Fruit fly (Drosophila melanogaster): Measurements from ENCODE around the gene rpk.
A peak's percentile ranks its signal among the peaks of the same experiment; 100 is the strongest.

Gene rpk

DNA sequence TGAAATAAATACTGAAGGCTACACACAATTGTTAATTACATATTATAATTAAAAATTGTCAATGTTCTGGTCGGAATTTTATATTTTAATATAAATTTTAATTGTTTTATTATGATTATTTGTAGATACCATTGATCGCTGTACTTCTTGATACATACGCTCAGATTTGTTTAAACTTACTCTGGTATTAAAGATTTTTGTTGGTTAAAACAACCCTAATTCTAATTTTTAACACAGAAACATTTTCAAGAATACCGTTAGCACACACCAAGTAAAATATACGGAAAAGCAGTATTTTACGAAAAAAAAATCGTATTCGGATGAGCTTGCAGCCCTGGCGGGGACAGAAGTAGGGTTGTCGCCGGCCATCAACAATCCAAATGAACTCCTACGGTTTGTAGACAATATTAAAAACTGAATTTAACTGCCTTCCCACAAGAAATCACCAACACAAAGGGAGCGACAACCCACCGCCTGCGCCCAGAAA is 4.1 kb upstream of the rpk start, which contains the start of the genes CG9775, MED31 and slx1 (continued):
- peak; percentile 16 for TF ChIP-seq Lhr (GFP tag; optimal IDR thresholded peaks at IDR 0.05)
- no peak for TF ChIP-seq Opbp (GFP tag; IDR thresholded peaks at IDR 0.05; ENCODE audit: partially characterized antibody)
- TF ChIP-seq HmgD (GFP tag; optimal IDR thresholded peaks at IDR 0.05), result peak; percentile 9
- peak; percentile 65 for TF ChIP-seq CG6254 (GFP tag; optimal IDR thresholded peaks at IDR 0.05)
- peak; percentile 76 for TF ChIP-seq fd96Cb (tag; optimal IDR thresholded peaks at IDR 0.05)
- TF ChIP-seq CG14710 (tag; optimal IDR thresholded peaks at IDR 0.05), result peak; percentile 87
- no peak for TF ChIP-seq gce (GFP tag; IDR thresholded peaks at IDR 0.05)
- TF ChIP-seq bcd (GFP tag; optimal IDR thresholded peaks at IDR 0.05), result peak; percentile 81
- TF ChIP-seq CG17359 (tag; optimal IDR thresholded peaks at IDR 0.05), result peak; percentile 80
- TF ChIP-seq pfk (GFP tag; optimal IDR thresholded peaks at IDR 0.05), result no peak
- no peak for TF ChIP-seq ash1 (GFP tag; optimal IDR thresholded peaks at IDR 0.05)
- TF ChIP-seq CG1832 (GFP tag; optimal IDR thresholded peaks at IDR 0.05), result no peak
- peak in 1 of 2 experiments; percentile 35 for TF ChIP-seq Pdp1 (GFP tag; optimal IDR thresholded peaks at IDR 0.05)
- peak; percentile 52; the same call in 1 of the 3 replicates for TF ChIP-seq H15 (GFP tag; IDR thresholded peaks at IDR 0.05)
- TF ChIP-seq Myb (GFP tag; optimal IDR thresholded peaks at IDR 0.05), result no peak
- TF ChIP-seq cad (GFP tag; optimal IDR thresholded peaks at IDR 0.05), result no peak
- TF ChIP-seq gt (GFP tag; IDR thresholded peaks at IDR 0.05), result no peak
- TF ChIP-seq CG33213 (GFP tag; optimal IDR thresholded peaks at IDR 0.05), result no peak
- TF ChIP-seq Usf (GFP tag; optimal IDR thresholded peaks at IDR 0.05), result peak; percentile 47
- peak; percentile 41; the same call in 1 of the 3 replicates for TF ChIP-seq CG11560 (tag; IDR thresholded peaks at IDR 0.05)
- no peak for TF ChIP-seq CG3995 (GFP tag; optimal IDR thresholded peaks at IDR 0.05)
- TF ChIP-seq jumu (GFP tag; optimal IDR thresholded peaks at IDR 0.05), result peak; percentile 48
- no peak for TF ChIP-seq rib (GFP tag; IDR thresholded peaks at IDR 0.05)
- no peak for TF ChIP-seq fd64A (GFP tag; optimal IDR thresholded peaks at IDR 0.05)
- 0 out of 2 replicates have a peak, but pooled peaks have one; percentile 10 for TF ChIP-seq bbx (GFP tag; IDR thresholded peaks at IDR 0.05; ENCODE audit: partially characterized antibody)
- peak; percentile 47 for TF ChIP-seq salm (tag; optimal IDR thresholded peaks at IDR 0.05)
- TF ChIP-seq jing (GFP tag; optimal IDR thresholded peaks at IDR 0.05), result no peak
- no peak for TF ChIP-seq z (GFP tag; IDR thresholded peaks at IDR 0.05)
- peak; percentile 8 for TF ChIP-seq CTCF (GFP tag; optimal IDR thresholded peaks at IDR 0.05)
- peak; percentile 82 for TF ChIP-seq CG13424 (tag; optimal IDR thresholded peaks at IDR 0.05)
- TF ChIP-seq lola (GFP tag; optimal IDR thresholded peaks at IDR 0.05), result peak in 2 of 3 experiments; percentile 65 to 75
- TF ChIP-seq Neu2 (GFP tag; optimal IDR thresholded peaks at IDR 0.05; ENCODE audit: borderline replicate concordance), result no peak
- TF ChIP-seq CG1602 (GFP tag; optimal IDR thresholded peaks at IDR 0.05), result peak; percentile 74
- peak; percentile 15 for TF ChIP-seq Asciz (GFP tag; optimal IDR thresholded peaks at IDR 0.05)
- TF ChIP-seq CG2120 (GFP tag; optimal IDR thresholded peaks at IDR 0.05), result peak; percentile 71
- TF ChIP-seq mam (GFP tag; optimal IDR thresholded peaks at IDR 0.05), result peak; percentile 43
- peak; percentile 70 for TF ChIP-seq CG32772 (GFP tag; IDR thresholded peaks at IDR 0.05)
- TF ChIP-seq Ptx1 (GFP tag; IDR thresholded peaks at IDR 0.05), result peak; percentile 83
- TF ChIP-seq CG17385 (GFP tag; optimal IDR thresholded peaks at IDR 0.05), result peak; percentile 64
- TF ChIP-seq Hmr (GFP tag; optimal IDR thresholded peaks at IDR 0.05), result peak; percentile 81
- TF ChIP-seq crp (GFP tag; optimal IDR thresholded peaks at IDR 0.05), result peak in 1 of 2 experiments; percentile 11
- TF ChIP-seq C15 (GFP tag; IDR thresholded peaks at IDR 0.05), result no peak
- TF ChIP-seq Doc2 (GFP tag; IDR thresholded peaks at IDR 0.05), result no peak
- peak; percentile 20 for TF ChIP-seq trh (GFP tag; optimal IDR thresholded peaks at IDR 0.05)
- peak; percentile 49; the same call in 1 of the 2 replicates for TF ChIP-seq stc (GFP tag; IDR thresholded peaks at IDR 0.05)
- peak; percentile 78 for TF ChIP-seq Meics (GFP tag; optimal IDR thresholded peaks at IDR 0.05)
